Worm (Caenorhabditis elegans): ENCODE measurements around the gene C39F7.1.

C39F7.1 gene

DNA sequence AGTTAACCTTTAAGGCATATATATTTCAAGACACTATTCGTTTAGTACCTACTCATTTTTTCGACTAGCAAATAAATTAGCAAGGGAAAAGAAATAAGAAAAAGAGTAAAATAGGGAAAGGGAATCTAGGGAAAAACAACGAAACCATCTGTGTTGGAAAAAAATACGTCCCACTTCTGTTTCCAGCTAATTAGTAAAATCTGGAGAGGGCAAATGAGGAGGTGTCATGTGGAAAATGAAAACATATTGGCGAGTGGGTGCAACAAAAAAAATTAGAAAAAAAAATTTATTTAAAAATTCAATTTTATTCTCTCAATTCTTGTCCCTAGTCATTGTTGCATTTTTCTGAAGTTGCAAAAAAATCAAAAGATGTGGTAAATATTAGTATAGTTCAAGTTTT lies 47.6 kb downstream of the C39F7.1 start:
- no peak for TF ChIP-seq him-1 (tag; optimal IDR thresholded peaks at IDR 0.05)
- TF ChIP-seq W03F9.2 (tag; optimal IDR thresholded peaks at IDR 0.05) = no peak
- TF ChIP-seq dao-5 (tag; optimal IDR thresholded peaks at IDR 0.05) = no peak
